Worm (Caenorhabditis elegans) whole organism, L2 larva: ENCODE data around the gene fbxb-97.

Experiments used
- F13H6.1 ChIP-seq: sonication (generic microtip); optimal IDR thresholded peaks from 2 replicates; lab custom pipeline; 2016; ENCODE audit warnings: missing genetic modification characterization, missing compliant biosample characterization
- R02D3.7 ChIP-seq: fragments of 150-350 bp; optimal IDR thresholded peaks from 2 replicates; lab custom pipeline; 2014; ENCODE audit warnings: missing biosample characterization, missing genetic modification characterization
- ZK546.5 ChIP-seq: sonication (generic microtip); optimal IDR thresholded peaks from 2 replicates; lab custom pipeline; 2017; ENCODE audit warnings: missing biosample characterization, missing genetic modification characterization
- aly-2 ChIP-seq: fragments of 150-350 bp; optimal IDR thresholded peaks from 2 replicates; lab custom pipeline; 2014; ENCODE audit warnings: missing biosample characterization, missing genetic modification characterization
- ama-1 ChIP-seq: fragments of 150-350 bp; optimal IDR thresholded peaks from 2 replicates; lab custom pipeline; 2018; ENCODE audit warnings: inconsistent platforms
- blmp-1 ChIP-seq: sonication (generic microtip); optimal IDR thresholded peaks from 2 replicates; lab custom pipeline; 2017; ENCODE audit warnings: missing genetic modification characterization, mild to moderate bottlenecking, missing compliant biosample characterization, antibody characterized with exemption, moderate library complexity; ENCODE audit not compliant: insufficient read depth
- ceh-16 ChIP-seq: fragments of 150-350 bp; optimal IDR thresholded peaks from 2 replicates; lab custom pipeline; 2014; ENCODE audit warnings: missing biosample characterization, missing genetic modification characterization
- ceh-82 ChIP-seq: fragments of 150-350 bp; optimal IDR thresholded peaks from 2 replicates; lab custom pipeline; 2014; ENCODE audit warnings: missing biosample characterization, missing genetic modification characterization
- crh-2 ChIP-seq: sonication (generic microtip); optimal IDR thresholded peaks from 2 replicates; lab custom pipeline; 2017; ENCODE audit warnings: missing biosample characterization, missing genetic modification characterization
- dmd-4 ChIP-seq: sonication (generic microtip); optimal IDR thresholded peaks from 2 replicates; lab custom pipeline; 2017; ENCODE audit warnings: missing biosample characterization, missing genetic modification characterization
- egl-27 ChIP-seq: sonication (generic microtip); optimal IDR thresholded peaks from 3 replicates; lab custom pipeline; 2017; ENCODE audit warnings: missing biosample characterization, missing genetic modification reagents, missing genetic modification characterization
- elt-1 ChIP-seq: fragments of 150-350 bp; optimal IDR thresholded peaks from 2 replicates; lab custom pipeline; 2014; ENCODE audit warnings: missing biosample characterization, missing genetic modification characterization
- fos-1 ChIP-seq: fragments of 150-350 bp; optimal IDR thresholded peaks from 2 replicates; lab custom pipeline; 2014; ENCODE audit warnings: missing biosample characterization, missing genetic modification characterization
- gmeb-1 ChIP-seq: fragments of 150-350 bp; optimal IDR thresholded peaks from 2 replicates; lab custom pipeline; 2014; ENCODE audit warnings: missing biosample characterization, missing genetic modification characterization
- lin-39 ChIP-seq: fragments of 150-350 bp; optimal IDR thresholded peaks from 2 replicates; lab custom pipeline; 2014; ENCODE audit warnings: missing biosample characterization, missing genetic modification reagents, missing genetic modification characterization
- lsy-2 ChIP-seq, 2 experiments: fragments of 150-350 bp in 1 of 2; sonication (generic microtip) in 1 of 2; optimal IDR thresholded peaks; 2 replicates each; lab custom pipeline; 2014 to 2017; ENCODE audit warnings: missing biosample characterization in 2 of 2, missing genetic modification characterization in 2 of 2
- mab-5 ChIP-seq: fragments of 150-350 bp; optimal IDR thresholded peaks from 2 replicates; lab custom pipeline; 2014; ENCODE audit warnings: missing biosample characterization, missing genetic modification characterization
- nhr-10 ChIP-seq: sonication (generic microtip); optimal IDR thresholded peaks from 2 replicates; lab custom pipeline; 2017; ENCODE audit warnings: missing biosample characterization, missing genetic modification characterization
- nhr-11 ChIP-seq: fragments of 150-350 bp; optimal IDR thresholded peaks from 2 replicates; lab custom pipeline; 2014; ENCODE audit warnings: missing biosample characterization, missing genetic modification characterization
- nhr-12 ChIP-seq: fragments of 150-350 bp; optimal IDR thresholded peaks from 2 replicates; lab custom pipeline; 2014; ENCODE audit warnings: missing biosample characterization, missing genetic modification characterization
- nhr-237 ChIP-seq: fragments of 150-350 bp; optimal IDR thresholded peaks from 2 replicates; lab custom pipeline; 2014; ENCODE audit warnings: missing biosample characterization, missing genetic modification characterization
- nhr-25 ChIP-seq: fragments of 150-350 bp; sonication (generic microtip); optimal IDR thresholded peaks from 3 replicates; lab custom pipeline; 2014; ENCODE audit warnings: missing biosample characterization, missing genetic modification characterization
- nhr-6 ChIP-seq: fragments of 150-350 bp; optimal IDR thresholded peaks from 2 replicates; lab custom pipeline; 2014; ENCODE audit warnings: missing biosample characterization, missing genetic modification characterization
- nhr-77 ChIP-seq: fragments of 150-350 bp; optimal IDR thresholded peaks from 2 replicates; lab custom pipeline; 2014; ENCODE audit warnings: missing biosample characterization, missing genetic modification characterization
- peb-1 ChIP-seq: fragments of 150-350 bp; optimal IDR thresholded peaks from 2 replicates; lab custom pipeline; 2014; ENCODE audit warnings: missing biosample characterization, missing genetic modification characterization
- sem-4 ChIP-seq: fragments of 150-350 bp; optimal IDR thresholded peaks from 2 replicates; lab custom pipeline; 2014; ENCODE audit warnings: missing biosample characterization, missing genetic modification reagents, missing genetic modification characterization
- skn-1 ChIP-seq: sonication (generic microtip); optimal IDR thresholded peaks from 2 replicates; lab custom pipeline; 2017; ENCODE audit warnings: missing biosample characterization, missing genetic modification characterization
- sma-3 ChIP-seq: sonication (generic microtip); optimal IDR thresholded peaks from 2 replicates; lab custom pipeline; 2016; ENCODE audit warnings: missing genetic modification reagents, missing genetic modification characterization, missing compliant biosample characterization
- sma-9 ChIP-seq, 2 experiments: fragments of 150-350 bp in 1 of 2; sonication (generic microtip) in 1 of 2; optimal IDR thresholded peaks; 2 replicates each; lab custom pipeline; 2014 to 2016; ENCODE audit warnings: missing genetic modification characterization in 2 of 2, mild to moderate bottlenecking in 1 of 2, missing biosample characterization in 1 of 2, missing compliant biosample characterization in 1 of 2, missing genetic modification reagents in 1 of 2, moderate library complexity in 1 of 2
- unc-39 ChIP-seq: fragments of 150-350 bp; optimal IDR thresholded peaks from 2 replicates; lab custom pipeline; 2014; ENCODE audit warnings: missing biosample characterization, missing genetic modification characterization
- unc-55 ChIP-seq: fragments of 150-350 bp; sonication (generic microtip); optimal IDR thresholded peaks from 3 replicates; lab custom pipeline; 2014; ENCODE audit warnings: missing biosample characterization, missing genetic modification reagents, missing genetic modification characterization
- unc-62 ChIP-seq: fragments of 150-350 bp; optimal IDR thresholded peaks from 2 replicates; lab custom pipeline; 2014; ENCODE audit warnings: missing biosample characterization, missing genetic modification reagents, missing genetic modification characterization
- ztf-1 ChIP-seq: fragments of 200-800 bp; sonication (Bioruptor generic); conservative IDR thresholded peaks from 2 replicates; pipeline ENCODE4 v1.3.6; 2022; ENCODE audit warnings: missing genetic modification characterization, missing compliant biosample characterization
- ztf-11 ChIP-seq: sonication (generic microtip); optimal IDR thresholded peaks from 2 replicates; lab custom pipeline; 2017; ENCODE audit warnings: missing biosample characterization, missing genetic modification characterization

The fbxb-97 gene

ce11 chrII:1850840-1851294 is 2.9 kb upstream of the fbxb-97 start, which contains the start of gene C52E2.3:
Gene C52E2.3 (plus strand): TSS chrII:1851244.
- TF ChIP-seq nhr-77 (tag; lab: Kevin White, UChicago) (no peak), dmd-4 (tag; lab: Kevin White, UChicago) (no peak), unc-55 (GFP tag; lab: Kevin White, UChicago) (no peak), ceh-82 (tag; lab: Kevin White, UChicago) (no peak), nhr-12 (tag; lab: Kevin White, UChicago) (no peak), ztf-1 (no peak), fos-1 (tag; lab: Kevin White, UChicago) (no peak), nhr-237 (tag; lab: Kevin White, UChicago) (no peak), ceh-16 (tag; lab: Kevin White, UChicago) (no peak), sem-4 (tag; lab: Kevin White, UChicago) (no peak), ztf-11 (tag; lab: Kevin White, UChicago) (no peak), lin-39 (tag; lab: Kevin White, UChicago) (no peak)
- TF ChIP-seq, all 48 proteins: peak for 0

- TF ChIP-seq nhr-237 (tag; lab: Kevin White, UChicago) = no peak
- no peak for TF ChIP-seq crh-2 (tag; lab: Kevin White, UChicago)
- no peak for TF ChIP-seq nhr-12 (tag; lab: Kevin White, UChicago)
- no peak for TF ChIP-seq egl-27 (tag; lab: Kevin White, UChicago)
- TF ChIP-seq unc-55 (GFP tag; lab: Kevin White, UChicago) = no peak
- no peak for TF ChIP-seq nhr-6 (tag; lab: Kevin White, UChicago)
- TF ChIP-seq ama-1 (lab: Kevin White, UChicago) = no peak
- no peak for TF ChIP-seq fos-1 (tag; lab: Kevin White, UChicago)
- TF ChIP-seq unc-39 (tag; lab: Kevin White, UChicago) = no peak
- TF ChIP-seq ceh-16 (tag; lab: Kevin White, UChicago) = no peak
- no peak for TF ChIP-seq nhr-11 (tag; lab: Kevin White, UChicago)
- TF ChIP-seq ZK546.5 (tag; lab: Kevin White, UChicago) = no peak
- no peak for TF ChIP-seq unc-62
- TF ChIP-seq F13H6.1 = no peak
- no peak for TF ChIP-seq nhr-10
- TF ChIP-seq peb-1 = no peak
- TF ChIP-seq blmp-1 (tag; lab: Kevin White, UChicago) = no peak
- TF ChIP-seq, all 48 proteins: peak for 0
Observed at ce11 chrII:1850299-1850698, 2.3 kb upstream of the fbxb-97 start, which contains the start of gene fbxb-96. Gene fbxb-96 (minus strand): TSS chrII:1850399.

DNA sequence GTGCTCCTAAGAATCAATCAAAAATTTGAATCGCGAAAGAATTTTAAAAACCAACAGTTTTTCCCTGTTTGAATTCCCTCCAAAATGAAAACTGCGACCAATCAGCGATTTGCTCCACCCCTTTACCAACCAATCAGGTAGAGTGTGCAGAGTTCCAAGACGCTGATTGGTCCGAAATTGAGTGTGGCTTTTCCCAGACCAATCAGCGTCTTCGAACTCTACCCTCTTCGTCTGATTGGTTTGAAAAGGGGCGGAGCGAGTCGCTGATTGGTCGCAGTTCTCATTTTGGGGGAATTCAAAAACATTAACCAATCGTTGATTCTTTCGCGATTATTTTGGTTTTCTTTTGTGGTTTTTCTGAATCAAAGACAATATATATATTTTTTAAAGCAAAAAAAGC is 3.4 kb downstream of the fbxb-97 start:
- TF ChIP-seq nhr-25 (tag; lab: Kevin White, UChicago) (no peak), ztf-11 (tag; lab: Kevin White, UChicago) (no peak), lin-39 (tag; lab: Kevin White, UChicago) (no peak), ZK546.5 (tag; lab: Kevin White, UChicago) (no peak), sma-3 (no peak)

- peak; percentile 65 for TF ChIP-seq skn-1 (tag; lab: Kevin White, UChicago)
- no peak for TF ChIP-seq gmeb-1
- TF ChIP-seq ZK546.5 (tag; lab: Kevin White, UChicago) = no peak
- TF ChIP-seq nhr-10 = no peak
- peak; percentile 80 for TF ChIP-seq fos-1 (tag; lab: Kevin White, UChicago)
- peak; percentile 36 for TF ChIP-seq crh-2 (tag; lab: Kevin White, UChicago)
- TF ChIP-seq sma-9 (GFP tag; optimal IDR thresholded peaks at IDR 0.05; lab: Kevin White, UChicago) = peak; percentile 36
- no peak for TF ChIP-seq sma-9 (tag; optimal IDR thresholded peaks at IDR 0.05; lab: Kevin White, UChicago)
- TF ChIP-seq, all 48 proteins: peak for 4
Observed at ce11 chrII:1842894-1843293, 5.1 kb downstream of the fbxb-97 start, which contains the start of the genes C52E2.5 and C52E2.4. Gene C52E2.5 (minus strand): TSS chrII:1842936. Gene C52E2.4 (plus strand): TSS chrII:1843145.

DNA sequence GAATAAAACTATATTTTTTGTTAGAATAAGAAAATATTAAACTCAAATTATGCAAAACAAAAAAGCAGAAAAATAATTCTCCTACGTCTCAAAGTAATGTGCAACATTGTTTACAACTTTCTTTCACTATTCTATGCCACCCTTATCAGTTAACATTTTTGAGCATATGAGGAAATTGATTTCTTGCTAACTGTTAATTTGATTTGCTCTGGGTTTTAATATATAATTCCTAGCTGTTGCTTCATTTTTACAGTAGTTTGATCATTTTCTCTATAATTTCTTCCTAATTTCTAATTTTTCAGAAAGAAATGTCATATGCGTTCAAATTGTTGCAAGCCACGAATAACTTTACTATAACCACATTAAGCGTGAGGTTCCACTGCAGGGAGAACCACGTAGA is 11.8 kb downstream of the fbxb-97 start, which contains the start of gene T08E11.1:
Gene T08E11.1, plus strand, starts transcription at position 301 of the 400 bp plus-strand sequence.
- TF ChIP-seq sma-9 (GFP tag; optimal IDR thresholded peaks at IDR 0.05; lab: Kevin White, UChicago) (no peak), sma-9 (tag; optimal IDR thresholded peaks at IDR 0.05; lab: Kevin White, UChicago) (no peak), ZK546.5 (tag; lab: Kevin White, UChicago) (no peak), aly-2 (tag; lab: Kevin White, UChicago) (no peak), nhr-10 (no peak), nhr-12 (tag; lab: Kevin White, UChicago) (no peak), peb-1 (no peak), unc-55 (GFP tag; lab: Kevin White, UChicago) (no peak), elt-1 (tag; lab: Kevin White, UChicago) (no peak), egl-27 (tag; lab: Kevin White, UChicago) (no peak), unc-39 (tag; lab: Kevin White, UChicago) (no peak), nhr-6 (tag; lab: Kevin White, UChicago) (no peak), mab-5 (no peak), R02D3.7 (tag; lab: Kevin White, UChicago) (no peak), lsy-2 (tag; optimal IDR thresholded peaks at IDR 0.05; lab: Kevin White, UChicago) (no peak), F13H6.1 (no peak), sem-4 (tag; lab: Kevin White, UChicago) (no peak), ztf-11 (tag; lab: Kevin White, UChicago) (no peak), nhr-77 (tag; lab: Kevin White, UChicago) (no peak)
